Worm (Caenorhabditis elegans) whole organism, mixed stage, embryonic: Measurements from ENCODE around the gene scl-2.

Experiments used
- flh-1 ChIP-seq: fragments of 200-800 bp; sonication (Bioruptor generic); optimal IDR thresholded peaks from 2 replicates; lab custom pipeline; 2018; ENCODE audit warnings: mild to moderate bottlenecking, missing genetic modification characterization, moderate library complexity, missing compliant biosample characterization
- nhr-76 ChIP-seq: sonication (generic microtip); optimal IDR thresholded peaks from 2 replicates; lab custom pipeline; 2017; ENCODE audit warnings: missing biosample characterization, missing genetic modification characterization
- unc-62 ChIP-seq: fragments of 150-350 bp; optimal IDR thresholded peaks from 2 replicates; lab custom pipeline; 2014; ENCODE audit warnings: missing biosample characterization, missing genetic modification reagents, missing genetic modification characterization

- TF ChIP-seq flh-1 (GFP tag; lab: Kevin White, UChicago) (no peak), unc-62 (no peak), nhr-76 (tag; lab: Kevin White, UChicago) (no peak)
Observed at ce11 chrIV:13098652-13099051, 41.1 kb downstream of the scl-2 start, which contains the start of the genes dli-1, tin-9.2 and exos-4.1.
